Worm (Caenorhabditis elegans) whole organism, L4 larva: ENCODE measurements around the gene nspc-5.

ENCODE experiments used
- aly-2 ChIP-seq: sonication (generic microtip); optimal IDR thresholded peaks from 2 replicates; lab custom pipeline; 2018; ENCODE audit warnings: missing biosample characterization, missing genetic modification characterization
- ceh-82 ChIP-seq: sonication (generic microtip); optimal IDR thresholded peaks from 2 replicates; lab custom pipeline; 2017; ENCODE audit warnings: missing biosample characterization, missing genetic modification characterization
- fos-1 ChIP-seq: fragments of 150-350 bp; optimal IDR thresholded peaks from 2 replicates; lab custom pipeline; 2014; ENCODE audit warnings: missing biosample characterization, missing genetic modification characterization
- nhr-76 ChIP-seq: fragments of 150-350 bp; optimal IDR thresholded peaks from 2 replicates; lab custom pipeline; 2014; ENCODE audit warnings: missing biosample characterization, missing genetic modification characterization
- nhr-77 ChIP-seq: fragments of 150-350 bp; optimal IDR thresholded peaks from 2 replicates; lab custom pipeline; 2014; ENCODE audit warnings: missing biosample characterization, missing genetic modification characterization
- unc-130 ChIP-seq: sonication (generic microtip); optimal IDR thresholded peaks from 2 replicates; lab custom pipeline; 2016; ENCODE audit warnings: missing genetic modification reagents, missing genetic modification characterization, missing compliant biosample characterization
- unc-62 ChIP-seq, 3 experiments: fragments of 150-350 bp in 1 of 3; sonication (generic microtip); optimal IDR thresholded peaks in 2 of 3; peaks in 1 of 3; 1 replicate in 1 of 3; 2 replicates in 2 of 3; lab custom pipeline; 2014 to 2017; ENCODE audit warnings: missing biosample characterization in 3 of 3, missing genetic modification characterization in 3 of 3, missing genetic modification reagents in 3 of 3, missing genotype in 1 of 3
- zfp-3 ChIP-seq: fragments of 200-800 bp; sonication (Bioruptor generic); conservative IDR thresholded peaks from 2 replicates; pipeline ENCODE4 v1.3.6; 2022; ENCODE audit warnings: missing genetic modification reagents, missing genetic modification characterization, missing compliant biosample characterization

DNA sequence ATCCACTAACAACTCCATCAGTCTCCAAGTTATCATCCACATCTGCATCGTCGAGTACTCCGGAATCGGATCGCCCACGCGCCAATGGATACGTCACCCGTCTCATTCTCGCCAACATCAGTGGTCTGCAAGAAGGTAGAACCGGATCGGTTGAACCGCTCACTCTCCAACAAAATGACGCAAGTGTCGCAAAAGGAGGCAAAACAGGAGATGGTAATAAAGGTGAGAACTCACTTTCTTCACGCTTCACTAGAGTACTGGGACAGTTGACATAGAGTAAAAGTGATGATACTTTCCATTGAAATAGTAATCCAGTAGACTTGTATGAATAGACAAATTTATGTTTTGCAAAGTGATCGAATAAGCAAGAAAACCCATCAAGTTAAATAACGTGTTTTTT, 29.4 kb upstream of the nspc-5 start:
- no peak for TF ChIP-seq nhr-76
- TF ChIP-seq zfp-3 (GFP tag; lab: Robert Waterston, UW), result no peak
- TF ChIP-seq nhr-77 (tag; lab: Kevin White, UChicago), result no peak
- no peak for TF ChIP-seq aly-2 (tag; lab: Kevin White, UChicago)
- no peak for TF ChIP-seq unc-130
- no peak for TF ChIP-seq unc-62 (GFP tag; optimal IDR thresholded peaks at IDR 0.05 in 1 of 2; lab: Kevin White, UChicago)
- TF ChIP-seq unc-62 (tag; optimal IDR thresholded peaks at IDR 0.05; lab: Kevin White, UChicago), result no peak
- TF ChIP-seq fos-1, result no peak
- no peak for TF ChIP-seq ceh-82 (tag; lab: Kevin White, UChicago)
